Worm (Caenorhabditis elegans) whole organism, late embryonic: Measurements from ENCODE around the gene dmsr-14.

Experiments used
- F13H6.1 ChIP-seq: sonication (generic microtip); optimal IDR thresholded peaks from 2 replicates; lab custom pipeline; 2016; ENCODE audit warnings: missing genetic modification characterization, missing compliant biosample characterization
- K02D7.2 ChIP-seq: sonication (generic microtip); optimal IDR thresholded peaks from 2 replicates; lab custom pipeline; 2017; ENCODE audit warnings: mild to moderate bottlenecking, missing genetic modification characterization, missing compliant biosample characterization
- fkh-10 ChIP-seq: fragments of 150-350 bp; optimal IDR thresholded peaks from 2 replicates; lab custom pipeline; 2014; ENCODE audit warnings: missing biosample characterization, missing genetic modification reagents, missing genetic modification characterization
- unc-55 ChIP-seq: sonication (generic microtip); optimal IDR thresholded peaks from 2 replicates; lab custom pipeline; 2017; ENCODE audit warnings: missing biosample characterization, missing genetic modification reagents, missing genetic modification characterization
- ztf-16 ChIP-seq: sonication (generic microtip); optimal IDR thresholded peaks from 2 replicates; lab custom pipeline; 2017; ENCODE audit warnings: missing genetic modification characterization, missing compliant biosample characterization

DNA sequence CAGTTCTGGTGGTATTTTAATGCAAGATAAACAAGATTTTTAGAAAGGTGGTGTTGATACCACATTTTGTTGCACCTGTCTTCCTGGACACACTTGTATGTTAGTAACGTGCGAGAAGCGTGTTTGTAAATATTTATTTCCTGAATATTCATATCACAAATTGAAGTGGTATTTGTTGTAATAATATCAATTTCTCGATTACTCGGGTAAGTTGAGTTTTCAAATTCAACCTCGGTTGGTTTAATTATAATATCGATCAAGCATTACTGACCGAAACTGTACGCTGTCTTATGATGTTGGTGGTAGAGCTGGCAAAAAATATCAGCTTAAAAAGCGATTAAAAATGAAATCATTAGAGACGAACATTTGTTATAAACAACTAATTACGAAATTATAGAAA lies 13.1 kb downstream of the dmsr-14 start, which contains the start of gene dmsr-11:
- TF ChIP-seq fkh-10 (GFP tag; lab: Kevin White, UChicago) (no peak), F13H6.1 (tag; lab: Kevin White, UChicago) (no peak), ztf-16 (tag; lab: Kevin White, UChicago) (no peak), K02D7.2 (tag; lab: Kevin White, UChicago) (no peak), unc-55 (GFP tag; lab: Kevin White, UChicago) (no peak)
